Worm (Caenorhabditis elegans) whole organism, young adult: ENCODE measurements around the gene cho-1.

Experiments
- B0261.1 ChIP-seq: sonication (generic microtip); optimal IDR thresholded peaks from 2 replicates; lab custom pipeline; 2016; ENCODE audit warnings: mild to moderate bottlenecking, missing genetic modification characterization, moderate library complexity, missing compliant biosample characterization
- F22D6.2 ChIP-seq: sonication (generic microtip); optimal IDR thresholded peaks from 2 replicates; lab custom pipeline; 2016; ENCODE audit warnings: mild to moderate bottlenecking, missing genetic modification characterization, missing compliant biosample characterization
- F23B12.7 ChIP-seq: sonication (generic microtip); optimal IDR thresholded peaks from 2 replicates; lab custom pipeline; 2017; ENCODE audit warnings: missing genetic modification characterization, mild to moderate bottlenecking, missing compliant biosample characterization, antibody characterized with exemption, moderate library complexity; ENCODE audit not compliant: insufficient read depth
- F52B5.7 ChIP-seq: sonication (generic microtip); optimal IDR thresholded peaks from 2 replicates; lab custom pipeline; 2016; ENCODE audit warnings: mild to moderate bottlenecking, missing genetic modification characterization, missing compliant biosample characterization
- Y56A3A.18 ChIP-seq: fragments of 200-800 bp; sonication (Bioruptor generic); IDR thresholded peaks from 2 replicates; pipeline ENCODE4 v1.3.6; 2022; ENCODE audit warnings: missing genetic modification reagents, missing genetic modification characterization, missing compliant biosample characterization
- Y67H2A.10 ChIP-seq: fragments of 200-800 bp; sonication (Bioruptor generic); conservative IDR thresholded peaks from 2 replicates; pipeline ENCODE4 v1.3.6; 2022; ENCODE audit warnings: missing genetic modification reagents, missing genetic modification characterization, missing compliant biosample characterization
- Y95B8A.8 ChIP-seq: fragments of 200-800 bp; sonication (Bioruptor generic); IDR thresholded peaks from 2 replicates; pipeline ENCODE4 v1.3.6; 2022; ENCODE audit warnings: missing genetic modification reagents, missing genetic modification characterization, missing compliant biosample characterization
- akir-1 ChIP-seq: fragments of 200-800 bp; sonication (Bioruptor generic); optimal IDR thresholded peaks from 2 replicates; lab custom pipeline; 2018; ENCODE audit warnings: mild to moderate bottlenecking, missing genetic modification characterization, moderate library complexity, missing compliant biosample characterization
- ama-1 ChIP-seq, 3 experiments: fragments of 150-350 bp in 1 of 3; sonication (generic microtip) in 2 of 3; optimal IDR thresholded peaks; 2 replicates each; lab custom pipeline; 2014 to 2018; ENCODE audit warnings: missing biosample characterization in 2 of 3, missing genetic modification characterization in 2 of 3, missing genetic modification reagents in 2 of 3
- atf-7 ChIP-seq: sonication (generic microtip); optimal IDR thresholded peaks from 2 replicates; lab custom pipeline; 2017; ENCODE audit warnings: mild to moderate bottlenecking, missing genetic modification characterization, missing compliant biosample characterization
- attf-3 ChIP-seq: fragments of 200-800 bp; sonication (Bioruptor generic); conservative IDR thresholded peaks from 2 replicates; pipeline ENCODE4 v1.3.6; 2022; ENCODE audit warnings: missing genetic modification reagents, missing genetic modification characterization, missing compliant biosample characterization
- attf-6 ChIP-seq: fragments of 200-800 bp; sonication (Bioruptor generic); IDR thresholded peaks from 2 replicates; pipeline ENCODE4 v1.3.6; 2022; ENCODE audit warnings: missing genetic modification reagents, missing genetic modification characterization, missing compliant biosample characterization
- ccch-3 ChIP-seq: fragments of 200-800 bp; sonication (Bioruptor generic); optimal IDR thresholded peaks from 2 replicates; lab custom pipeline; 2018; ENCODE audit warnings: mild to moderate bottlenecking, missing genetic modification characterization, missing compliant biosample characterization
- cebp-1 ChIP-seq, 2 experiments: fragments of 200-800 bp in 1 of 2; sonication (Bioruptor generic) in 1 of 2; sonication (generic microtip) in 1 of 2; IDR thresholded peaks in 1 of 2; optimal IDR thresholded peaks in 1 of 2; 2 replicates each; pipeline versions ENCODE4 v1.3.6 to Lab custom; 2017 to 2022; ENCODE audit warnings: missing compliant biosample characterization in 2 of 2, missing genetic modification characterization in 2 of 2, mild to moderate bottlenecking in 1 of 2, missing genetic modification reagents in 1 of 2, moderate library complexity in 1 of 2
- ceh-27 ChIP-seq: fragments of 200-800 bp; sonication (Bioruptor generic); optimal IDR thresholded peaks from 2 replicates; lab custom pipeline; 2018; ENCODE audit warnings: mild to moderate bottlenecking, missing genetic modification characterization, moderate library complexity, missing compliant biosample characterization
- die-1 ChIP-seq: sonication (generic microtip); optimal IDR thresholded peaks from 2 replicates; lab custom pipeline; 2016; ENCODE audit warnings: missing genotype, mild to moderate bottlenecking, missing genetic modification characterization, missing compliant biosample characterization
- dox-1 ChIP-seq: fragments of 200-800 bp; sonication (Bioruptor generic); IDR thresholded peaks from 2 replicates; pipeline ENCODE4 v1.3.6; 2022; ENCODE audit warnings: missing genetic modification reagents, missing genetic modification characterization, missing compliant biosample characterization
- egl-18 ChIP-seq: fragments of 200-800 bp; sonication (Bioruptor generic); IDR thresholded peaks from 2 replicates; pipeline ENCODE4 v1.3.6; 2022; ENCODE audit warnings: missing genetic modification reagents, missing genetic modification characterization, missing compliant biosample characterization
- ekl-4 ChIP-seq: fragments of 200-800 bp; sonication (Bioruptor generic); IDR thresholded peaks from 2 replicates; pipeline ENCODE4 v1.3.6; 2022; ENCODE audit warnings: missing genetic modification reagents, missing genetic modification characterization, missing compliant biosample characterization
- ets-4 ChIP-seq: fragments of 200-800 bp; sonication (Bioruptor generic); optimal IDR thresholded peaks from 2 replicates; lab custom pipeline; 2018; ENCODE audit warnings: mild to moderate bottlenecking, missing genetic modification characterization, missing compliant biosample characterization
- gei-17 ChIP-seq: fragments of 200-800 bp; sonication (Bioruptor generic); optimal IDR thresholded peaks from 2 replicates; lab custom pipeline; 2018; ENCODE audit warnings: mild to moderate bottlenecking, missing genetic modification characterization, missing compliant biosample characterization
- hlh-12 ChIP-seq: sonication (generic microtip); optimal IDR thresholded peaks from 2 replicates; lab custom pipeline; 2016; ENCODE audit warnings: missing genetic modification characterization, missing compliant biosample characterization
- hmg-20 ChIP-seq: fragments of 200-800 bp; sonication (Bioruptor generic); IDR thresholded peaks from 2 replicates; pipeline ENCODE4 v1.3.6; 2022; ENCODE audit warnings: missing genetic modification reagents, missing genetic modification characterization, missing compliant biosample characterization
- hsf-1 ChIP-seq: fragments of 200-800 bp; sonication (Bioruptor generic); IDR thresholded peaks from 2 replicates; pipeline ENCODE4 v1.3.6; 2022; ENCODE audit warnings: missing genetic modification reagents, missing genetic modification characterization, missing compliant biosample characterization
- lin-35 ChIP-seq, 3 experiments: fragments of 150-350 bp in 2 of 3; sonication (generic microtip) in 1 of 3; optimal IDR thresholded peaks; 2 replicates each; lab custom pipeline; 2014 to 2018; ENCODE audit warnings: missing biosample characterization in 3 of 3, missing genetic modification characterization in 3 of 3, missing genetic modification reagents in 3 of 3
- lin-40 ChIP-seq: sonication (generic microtip); optimal IDR thresholded peaks from 2 replicates; lab custom pipeline; 2016; ENCODE audit warnings: missing genetic modification characterization, mild to moderate bottlenecking, missing compliant biosample characterization, missing genotype, missing genetic modification reagents
- madf-8 ChIP-seq: fragments of 200-800 bp; sonication (Bioruptor generic); conservative IDR thresholded peaks from 2 replicates; pipeline ENCODE4 v1.3.6; 2022; ENCODE audit warnings: missing genetic modification reagents, missing genetic modification characterization, missing compliant biosample characterization
- mel-28 ChIP-seq: sonication (generic microtip); optimal IDR thresholded peaks from 2 replicates; lab custom pipeline; 2016; ENCODE audit warnings: borderline replicate concordance, mild to moderate bottlenecking, missing genetic modification characterization, missing compliant biosample characterization
- mes-4 ChIP-seq: sonication (generic microtip); optimal IDR thresholded peaks from 2 replicates; lab custom pipeline; 2016; ENCODE audit warnings: missing genotype, missing genetic modification characterization, missing compliant biosample characterization
- nfyb-1 ChIP-seq: fragments of 200-800 bp; sonication (Bioruptor generic); IDR thresholded peaks from 2 replicates; pipeline ENCODE4 v1.3.6; 2022; ENCODE audit warnings: missing genetic modification reagents, missing genetic modification characterization, missing compliant biosample characterization
- nhr-27 ChIP-seq: fragments of 200-800 bp; sonication (Bioruptor generic); optimal IDR thresholded peaks from 2 replicates; lab custom pipeline; 2018; ENCODE audit warnings: mild to moderate bottlenecking, missing genetic modification characterization, moderate library complexity, missing compliant biosample characterization
- nhr-80 ChIP-seq: sonication (generic microtip); optimal IDR thresholded peaks from 2 replicates; lab custom pipeline; 2016; ENCODE audit warnings: missing genetic modification characterization, missing compliant biosample characterization
- nhr-90 ChIP-seq: sonication (generic microtip); optimal IDR thresholded peaks from 2 replicates; lab custom pipeline; 2016; ENCODE audit warnings: missing genotype, mild to moderate bottlenecking, missing genetic modification characterization, missing compliant biosample characterization
- pha-4 ChIP-seq: fragments of 150-350 bp; sonication (generic microtip); optimal IDR thresholded peaks from 2 replicates; lab custom pipeline; 2014; ENCODE audit warnings: missing biosample characterization, missing genetic modification reagents, missing genetic modification characterization
- rpc-1 ChIP-seq, 2 experiments: fragments of 150-350 bp in 1 of 2; sonication (generic microtip) in 1 of 2; optimal IDR thresholded peaks; 2 replicates each; lab custom pipeline; 2014 to 2018; ENCODE audit warnings: missing biosample characterization in 1 of 2, missing genetic modification characterization in 1 of 2, missing genetic modification reagents in 1 of 2, missing genotype in 1 of 2
- snpc-1.1 ChIP-seq: sonication (generic microtip); optimal IDR thresholded peaks from 2 replicates; lab custom pipeline; 2017; ENCODE audit warnings: missing genetic modification characterization, mild to moderate bottlenecking, missing compliant biosample characterization, antibody characterized with exemption, moderate library complexity, missing genotype, missing genetic modification reagents; ENCODE audit not compliant: insufficient read depth
- snpc-3.4 ChIP-seq: sonication (generic microtip); optimal IDR thresholded peaks from 2 replicates; lab custom pipeline; 2017; ENCODE audit warnings: missing genetic modification characterization, mild to moderate bottlenecking, missing compliant biosample characterization, antibody characterized with exemption, moderate library complexity, missing genotype, missing genetic modification reagents
- snpc-4 ChIP-seq, 5 experiments: fragments of 150-350 bp in 1 of 5; sonication (generic microtip) in 4 of 5; optimal IDR thresholded peaks; 2 replicates each; lab custom pipeline; 2014 to 2018; ENCODE audit warnings: missing genetic modification characterization in 5 of 5, missing biosample characterization in 3 of 5, antibody characterized with exemption in 2 of 5, mild to moderate bottlenecking in 2 of 5, missing compliant biosample characterization in 2 of 5, missing genotype in 2 of 5, moderate library complexity in 2 of 5, missing genetic modification reagents in 1 of 5
- unc-62 ChIP-seq: fragments of 150-350 bp; optimal IDR thresholded peaks from 2 replicates; lab custom pipeline; 2014; ENCODE audit warnings: missing biosample characterization, missing genetic modification reagents, missing genetic modification characterization
- zfh-2 ChIP-seq: fragments of 200-800 bp; sonication (Bioruptor generic); conservative IDR thresholded peaks from 2 replicates; pipeline ENCODE4 v1.3.6; 2022; ENCODE audit warnings: missing genetic modification reagents, missing genetic modification characterization, missing compliant biosample characterization
- ztf-22 ChIP-seq: fragments of 200-800 bp; sonication (Bioruptor generic); optimal IDR thresholded peaks from 2 replicates; lab custom pipeline; 2018; ENCODE audit warnings: mild to moderate bottlenecking, missing genetic modification characterization, moderate library complexity, missing compliant biosample characterization
- ztf-26 ChIP-seq: sonication (generic microtip); optimal IDR thresholded peaks from 2 replicates; lab custom pipeline; 2017; ENCODE audit warnings: missing genetic modification characterization, missing compliant biosample characterization

Gene cho-1

ce11 chrIV:13253841-13254240 is 39.5 kb upstream of the cho-1 start, which contains the start of gene ttr-45 (continued):
- 0 out of 2 replicates have a peak, but pooled peaks have one; percentile 25 for TF ChIP-seq dox-1 (GFP tag; lab: Robert Waterston, UW)
- no peak for TF ChIP-seq Y67H2A.10 (GFP tag; lab: Robert Waterston, UW)
- TF ChIP-seq egl-18 (GFP tag; lab: Robert Waterston, UW) = no peak
- no peak for TF ChIP-seq zfh-2 (GFP tag; lab: Robert Waterston, UW)
- no peak for TF ChIP-seq F22D6.2 (tag; lab: Kevin White, UChicago)
- peak; percentile 44 for TF ChIP-seq lin-40
- peak; percentile 74 for TF ChIP-seq unc-62 (GFP tag; lab: Kevin White, UChicago)
- TF ChIP-seq lin-35 (GFP tag; optimal IDR thresholded peaks at IDR 0.05; lab: Kevin White, UChicago) = no peak
- TF ChIP-seq F52B5.7 (tag; lab: Kevin White, UChicago) = no peak
- TF ChIP-seq snpc-3.4 (tag; lab: Kevin White, UChicago) = no peak
- TF ChIP-seq ets-4 (GFP tag; lab: Kevin White, UChicago) = peak; percentile 19
- TF ChIP-seq cebp-1 (GFP tag; IDR thresholded peaks at IDR 0.05; lab: Robert Waterston, UW) = no peak
- TF ChIP-seq cebp-1 (tag; optimal IDR thresholded peaks at IDR 0.05; lab: Kevin White, UChicago) = peak; percentile 53
- TF ChIP-seq hmg-20 (GFP tag; lab: Robert Waterston, UW) = no peak
- TF ChIP-seq gei-17 (GFP tag; lab: Kevin White, UChicago) = no peak
- TF ChIP-seq Y95B8A.8 = no peak
- no peak for TF ChIP-seq hsf-1 (GFP tag; lab: Robert Waterston, UW)
- TF ChIP-seq ccch-3 (GFP tag; lab: Kevin White, UChicago) = no peak
- no peak for TF ChIP-seq snpc-1.1 (tag; lab: Kevin White, UChicago)
- peak; percentile 94 for TF ChIP-seq nhr-80 (tag; lab: Kevin White, UChicago)
- TF ChIP-seq nhr-27 (tag; lab: Kevin White, UChicago) = no peak
- peak; percentile 65 for TF ChIP-seq pha-4 (tag; lab: Kevin White, UChicago)
- TF ChIP-seq ama-1 (optimal IDR thresholded peaks at IDR 0.05; lab: Kevin White, UChicago) = no peak
- TF ChIP-seq ama-1 (GFP tag; optimal IDR thresholded peaks at IDR 0.05; lab: Kevin White, UChicago) = no peak
- no peak for TF ChIP-seq F23B12.7
- TF ChIP-seq Y56A3A.18 (GFP tag; lab: Robert Waterston, UW) = 0 out of 2 replicates have a peak, but pooled peaks have one; percentile 12
- no peak for TF ChIP-seq madf-8 (GFP tag; lab: Robert Waterston, UW)
- TF ChIP-seq atf-7 (tag; lab: Kevin White, UChicago) = peak; percentile 50
- TF ChIP-seq ekl-4 (GFP tag; lab: Robert Waterston, UW) = 0 out of 2 replicates have a peak, but pooled peaks have one; percentile 22
- TF ChIP-seq B0261.1 = no peak
- no peak for TF ChIP-seq die-1
- no peak for TF ChIP-seq nfyb-1 (GFP tag; lab: Robert Waterston, UW)
- TF ChIP-seq ztf-22 (GFP tag; lab: Kevin White, UChicago) = peak; percentile 48
- TF ChIP-seq akir-1 (GFP tag; lab: Kevin White, UChicago) = no peak
- TF ChIP-seq ztf-26 (tag; lab: Kevin White, UChicago) = no peak
- peak; percentile 5 for TF ChIP-seq nhr-90 (tag; lab: Kevin White, UChicago)
- no peak for TF ChIP-seq mes-4 (tag; lab: Kevin White, UChicago)
- TF ChIP-seq mel-28 (tag; lab: Kevin White, UChicago) = no peak

- no peak for TF ChIP-seq dox-1 (GFP tag; lab: Robert Waterston, UW)
- TF ChIP-seq attf-6 (GFP tag; lab: Robert Waterston, UW) = no peak
- no peak for TF ChIP-seq hlh-12 (tag; lab: Kevin White, UChicago)
- TF ChIP-seq snpc-4 (GFP tag; optimal IDR thresholded peaks at IDR 0.05; lab: Kevin White, UChicago) = no peak
- no peak for TF ChIP-seq snpc-4 (tag; optimal IDR thresholded peaks at IDR 0.05; lab: Kevin White, UChicago)
- TF ChIP-seq attf-3 (GFP tag; lab: Robert Waterston, UW) = no peak
- no peak for TF ChIP-seq ceh-27 (GFP tag; lab: Kevin White, UChicago)
- no peak for TF ChIP-seq rpc-1 (optimal IDR thresholded peaks at IDR 0.05; lab: Kevin White, UChicago)
- no peak for TF ChIP-seq rpc-1 (tag; optimal IDR thresholded peaks at IDR 0.05; lab: Kevin White, UChicago)
These were observed 37.8 kb upstream of the cho-1 start, which contains the start of gene ttr-51 for ce11 chrIV:13252211-13252610. TSS of gene ttr-51 (minus strand) at chrIV:13252311.
